Worm (Caenorhabditis elegans) whole organism, L4 larva: Measurements from ENCODE around the gene mrps-18C.

Experiments
- F26F4.8 ChIP-seq: fragments of 200-800 bp; sonication (Bioruptor generic); conservative IDR thresholded peaks from 2 replicates; pipeline ENCODE4 v1.3.6; 2022; ENCODE audit warnings: missing genetic modification characterization, missing compliant biosample characterization
- F37D6.2 ChIP-seq: sonication (generic microtip); optimal IDR thresholded peaks from 2 replicates; lab custom pipeline; 2016; ENCODE audit warnings: mild to moderate bottlenecking, missing genetic modification characterization, missing compliant biosample characterization
- F44E2.7 ChIP-seq: fragments of 200-800 bp; sonication (Bioruptor generic); IDR thresholded peaks from 2 replicates; pipeline ENCODE4 v2.1.2; 2022; ENCODE audit warnings: missing genetic modification characterization, missing compliant biosample characterization
- T26A8.4 ChIP-seq: fragments of 200-800 bp; sonication (Bioruptor generic); IDR thresholded peaks from 2 replicates; pipeline ENCODE4 v1.3.6; 2022; ENCODE audit warnings: missing genetic modification characterization, missing compliant biosample characterization
- Y105C5A.15 ChIP-seq: fragments of 200-800 bp; sonication (Bioruptor generic); IDR thresholded peaks from 2 replicates; pipeline ENCODE4 v1.3.6; 2022; ENCODE audit warnings: missing genetic modification characterization, missing compliant biosample characterization
- Y5F2A.4 ChIP-seq: fragments of 200-800 bp; sonication (Bioruptor generic); optimal IDR thresholded peaks from 2 replicates; lab custom pipeline; 2018; ENCODE audit warnings: mild to moderate bottlenecking, missing genetic modification characterization, missing compliant biosample characterization
- Y75B8A.6 ChIP-seq: fragments of 200-800 bp; sonication (Bioruptor generic); IDR thresholded peaks from 2 replicates; pipeline ENCODE4 v1.3.6; 2022; ENCODE audit warnings: missing genetic modification reagents, missing genetic modification characterization, missing compliant biosample characterization
- ZK546.5 ChIP-seq, 2 experiments: sonication (generic microtip); optimal IDR thresholded peaks; 2 replicates each; lab custom pipeline; 2017; ENCODE audit warnings: missing biosample characterization in 2 of 2, missing genetic modification characterization in 2 of 2
- aha-1 ChIP-seq: fragments of 150-350 bp; peaks from one replicate; lab custom pipeline; 2014; ENCODE audit warnings: missing biosample characterization, missing genetic modification characterization
- aly-2 ChIP-seq: sonication (generic microtip); optimal IDR thresholded peaks from 2 replicates; lab custom pipeline; 2018; ENCODE audit warnings: missing biosample characterization, missing genetic modification characterization
- ama-1 ChIP-seq: fragments of 150-350 bp; optimal IDR thresholded peaks from 2 replicates; lab custom pipeline; 2014; ENCODE audit warnings: inconsistent platforms, mixed read lengths
- ceh-20 ChIP-seq: fragments of 200-800 bp; sonication (Bioruptor generic); IDR thresholded peaks from 2 replicates; pipeline ENCODE4 v1.3.6; 2022; ENCODE audit warnings: missing genetic modification reagents, missing genetic modification characterization, missing compliant biosample characterization
- ceh-62 ChIP-seq: sonication (generic microtip); optimal IDR thresholded peaks from 2 replicates; lab custom pipeline; 2017; ENCODE audit warnings: missing biosample characterization, missing genetic modification characterization
- ceh-82 ChIP-seq: sonication (generic microtip); optimal IDR thresholded peaks from 2 replicates; lab custom pipeline; 2017; ENCODE audit warnings: missing biosample characterization, missing genetic modification characterization
- ctbp-1 ChIP-seq: fragments of 200-800 bp; sonication (Bioruptor generic); IDR thresholded peaks from 2 replicates; pipeline ENCODE4 v1.3.6; 2022; ENCODE audit warnings: missing genetic modification reagents, missing genetic modification characterization, missing compliant biosample characterization
- daf-12 ChIP-seq: fragments of 150-350 bp; optimal IDR thresholded peaks from 2 replicates; lab custom pipeline; 2014; ENCODE audit warnings: missing biosample characterization, missing genetic modification reagents, missing genetic modification characterization
- daf-19 ChIP-seq: fragments of 200-800 bp; sonication (Bioruptor generic); conservative IDR thresholded peaks from 2 replicates; pipeline ENCODE4 v1.3.6; 2022; ENCODE audit warnings: missing genetic modification characterization, missing compliant biosample characterization
- daf-8 ChIP-seq: fragments of 200-800 bp; sonication (Bioruptor generic); IDR thresholded peaks from 2 replicates; pipeline ENCODE4 v1.3.6; 2022; ENCODE audit warnings: missing genetic modification characterization, missing compliant biosample characterization
- dmd-8 ChIP-seq: fragments of 200-800 bp; sonication (Bioruptor generic); IDR thresholded peaks from 2 replicates; pipeline ENCODE4 v1.3.6; 2022; ENCODE audit warnings: missing genetic modification characterization, missing compliant biosample characterization
- dmd-9 ChIP-seq: fragments of 200-800 bp; sonication (Bioruptor generic); IDR thresholded peaks from 2 replicates; pipeline ENCODE4 v1.3.6; 2022; ENCODE audit warnings: missing genetic modification reagents, missing genetic modification characterization, missing compliant biosample characterization
- dpl-1 ChIP-seq: fragments of 150-350 bp; optimal IDR thresholded peaks from 2 replicates; lab custom pipeline; 2014; ENCODE audit warnings: missing biosample characterization, missing genetic modification reagents, missing genetic modification characterization
- duxl-1 ChIP-seq: sonication (generic microtip); optimal IDR thresholded peaks from 2 replicates; lab custom pipeline; 2016; ENCODE audit warnings: mild to moderate bottlenecking, missing genetic modification characterization, moderate library complexity, missing compliant biosample characterization; ENCODE audit not compliant: poor library complexity
- egl-27 ChIP-seq: sonication (generic microtip); optimal IDR thresholded peaks from 3 replicates; lab custom pipeline; 2017; ENCODE audit warnings: missing biosample characterization, missing genetic modification reagents, missing genetic modification characterization
- fkh-10 ChIP-seq: fragments of 150-350 bp; optimal IDR thresholded peaks from 2 replicates; lab custom pipeline; 2014; ENCODE audit warnings: missing biosample characterization, missing genetic modification reagents, missing genetic modification characterization
- fos-1 ChIP-seq: fragments of 150-350 bp; optimal IDR thresholded peaks from 2 replicates; lab custom pipeline; 2014; ENCODE audit warnings: missing biosample characterization, missing genetic modification characterization
- hif-1 ChIP-seq, 2 experiments: sonication (generic microtip); optimal IDR thresholded peaks; 2 replicates each; lab custom pipeline; 2016 to 2017; ENCODE audit warnings: missing compliant biosample characterization in 2 of 2, missing genetic modification characterization in 2 of 2, missing genetic modification reagents in 2 of 2, missing genotype in 2 of 2, mild to moderate bottlenecking in 1 of 2
- jun-1 ChIP-seq: fragments of 150-350 bp; optimal IDR thresholded peaks from 2 replicates; lab custom pipeline; 2014; ENCODE audit warnings: missing biosample characterization, missing genetic modification reagents, missing genetic modification characterization
- lim-7 ChIP-seq: fragments of 200-800 bp; sonication (Bioruptor generic); IDR thresholded peaks from 2 replicates; pipeline ENCODE4 v1.3.6; 2022; ENCODE audit warnings: missing genetic modification characterization, missing compliant biosample characterization
- lin-1 ChIP-seq: fragments of 200-800 bp; sonication (Bioruptor generic); IDR thresholded peaks from 2 replicates; pipeline ENCODE4 v1.3.6; 2022; ENCODE audit warnings: missing genetic modification reagents, missing genetic modification characterization, missing compliant biosample characterization
- lin-15B ChIP-seq: fragments of 150-350 bp; sonication (generic microtip); optimal IDR thresholded peaks from 3 replicates; lab custom pipeline; 2014; ENCODE audit warnings: missing biosample characterization, missing genetic modification characterization
- lin-29 ChIP-seq: fragments of 200-800 bp; sonication (Bioruptor generic); IDR thresholded peaks from 2 replicates; pipeline ENCODE4 v1.3.6; 2022; ENCODE audit warnings: missing genetic modification reagents, missing genetic modification characterization, missing compliant biosample characterization
- lin-38 ChIP-seq: fragments of 200-800 bp; sonication (Bioruptor generic); IDR thresholded peaks from 2 replicates; pipeline ENCODE4 v1.3.6; 2022; ENCODE audit warnings: missing genetic modification reagents, missing genetic modification characterization, missing compliant biosample characterization
- lsy-2 ChIP-seq, 2 experiments: fragments of 150-350 bp in 1 of 2; sonication (generic microtip) in 1 of 2; optimal IDR thresholded peaks; 2 replicates each; lab custom pipeline; 2014 to 2017; ENCODE audit warnings: missing biosample characterization in 2 of 2, missing genetic modification characterization in 2 of 2
- madf-5 ChIP-seq, 2 experiments: fragments of 200-800 bp; sonication (Bioruptor generic); IDR thresholded peaks; 2 replicates each; pipeline ENCODE4 v1.3.6; 2022; ENCODE audit warnings: missing compliant biosample characterization in 2 of 2, missing genetic modification characterization in 2 of 2
- mdl-1 ChIP-seq, 2 experiments: fragments of 150-350 bp in 1 of 2; sonication (generic microtip) in 1 of 2; optimal IDR thresholded peaks; 2 replicates each; lab custom pipeline; 2014 to 2017; ENCODE audit warnings: missing biosample characterization in 2 of 2, missing genetic modification characterization in 2 of 2
- mep-1 ChIP-seq: fragments of 150-350 bp; sonication (generic microtip); optimal IDR thresholded peaks from 3 replicates; lab custom pipeline; 2014; ENCODE audit warnings: missing biosample characterization, missing genetic modification characterization
- mes-2 ChIP-seq: sonication (generic microtip); optimal IDR thresholded peaks from 2 replicates; lab custom pipeline; 2016; ENCODE audit warnings: missing genotype, mild to moderate bottlenecking, missing genetic modification characterization, missing compliant biosample characterization; ENCODE audit not compliant: poor library complexity, severe bottlenecking
- mxl-2 ChIP-seq: fragments of 200-800 bp; sonication (Bioruptor generic); conservative IDR thresholded peaks from 2 replicates; pipeline ENCODE4 v1.3.6; 2022; ENCODE audit warnings: missing genetic modification reagents, missing genetic modification characterization, missing compliant biosample characterization
- mxl-3 ChIP-seq: fragments of 200-800 bp; sonication (Bioruptor generic); optimal IDR thresholded peaks from 2 replicates; lab custom pipeline; 2018; ENCODE audit warnings: mild to moderate bottlenecking, missing genetic modification characterization, missing compliant biosample characterization
- nhr-10 ChIP-seq: fragments of 150-350 bp; optimal IDR thresholded peaks from 2 replicates; lab custom pipeline; 2014; ENCODE audit warnings: missing biosample characterization, missing genetic modification characterization
- nhr-41 ChIP-seq: fragments of 200-800 bp; sonication (Bioruptor generic); IDR thresholded peaks from 2 replicates; pipeline ENCODE4 v1.3.6; 2022; ENCODE audit warnings: missing genetic modification reagents, missing genetic modification characterization, missing compliant biosample characterization
- nhr-48 ChIP-seq: sonication (generic microtip); optimal IDR thresholded peaks from 2 replicates; lab custom pipeline; 2016; ENCODE audit warnings: mild to moderate bottlenecking, missing genetic modification characterization, missing compliant biosample characterization
- nhr-77 ChIP-seq: fragments of 150-350 bp; optimal IDR thresholded peaks from 2 replicates; lab custom pipeline; 2014; ENCODE audit warnings: missing biosample characterization, missing genetic modification characterization
- saeg-2 ChIP-seq: fragments of 200-800 bp; sonication (Bioruptor generic); IDR thresholded peaks from 2 replicates; pipeline ENCODE4 v1.3.6; 2022; ENCODE audit warnings: missing genetic modification reagents, missing genetic modification characterization, missing compliant biosample characterization
- sdz-12 ChIP-seq: fragments of 200-800 bp; sonication (Bioruptor generic); optimal IDR thresholded peaks from 2 replicates; lab custom pipeline; 2018; ENCODE audit warnings: mild to moderate bottlenecking, missing genetic modification characterization, missing compliant biosample characterization
- snpc-1.2 ChIP-seq: fragments of 200-800 bp; sonication (Bioruptor generic); IDR thresholded peaks from 2 replicates; pipeline ENCODE4 v1.3.6; 2022; ENCODE audit warnings: missing genetic modification reagents, missing genetic modification characterization, missing compliant biosample characterization
- snpc-4 ChIP-seq: fragments of 150-350 bp; optimal IDR thresholded peaks from 2 replicates; lab custom pipeline; 2014; ENCODE audit warnings: missing biosample characterization, missing genetic modification characterization
- spr-1 ChIP-seq: sonication (generic microtip); optimal IDR thresholded peaks from 2 replicates; lab custom pipeline; 2016; ENCODE audit warnings: mild to moderate bottlenecking, missing genetic modification characterization, missing compliant biosample characterization
- tag-97 ChIP-seq: fragments of 200-800 bp; sonication (Bioruptor generic); IDR thresholded peaks from 2 replicates; pipeline ENCODE4 v1.3.6; 2022; ENCODE audit warnings: missing genetic modification characterization, missing compliant biosample characterization
- unc-39 ChIP-seq: sonication (generic microtip); optimal IDR thresholded peaks from 2 replicates; lab custom pipeline; 2017; ENCODE audit warnings: missing biosample characterization, missing genetic modification characterization
- unc-62 ChIP-seq, 3 experiments: fragments of 150-350 bp in 1 of 3; sonication (generic microtip); optimal IDR thresholded peaks in 2 of 3; peaks in 1 of 3; 1 replicate in 1 of 3; 2 replicates in 2 of 3; lab custom pipeline; 2014 to 2017; ENCODE audit warnings: missing biosample characterization in 3 of 3, missing genetic modification characterization in 3 of 3, missing genetic modification reagents in 3 of 3, missing genotype in 1 of 3
- zfp-3 ChIP-seq: fragments of 200-800 bp; sonication (Bioruptor generic); conservative IDR thresholded peaks from 2 replicates; pipeline ENCODE4 v1.3.6; 2022; ENCODE audit warnings: missing genetic modification reagents, missing genetic modification characterization, missing compliant biosample characterization

Gene mrps-18C

DNA sequence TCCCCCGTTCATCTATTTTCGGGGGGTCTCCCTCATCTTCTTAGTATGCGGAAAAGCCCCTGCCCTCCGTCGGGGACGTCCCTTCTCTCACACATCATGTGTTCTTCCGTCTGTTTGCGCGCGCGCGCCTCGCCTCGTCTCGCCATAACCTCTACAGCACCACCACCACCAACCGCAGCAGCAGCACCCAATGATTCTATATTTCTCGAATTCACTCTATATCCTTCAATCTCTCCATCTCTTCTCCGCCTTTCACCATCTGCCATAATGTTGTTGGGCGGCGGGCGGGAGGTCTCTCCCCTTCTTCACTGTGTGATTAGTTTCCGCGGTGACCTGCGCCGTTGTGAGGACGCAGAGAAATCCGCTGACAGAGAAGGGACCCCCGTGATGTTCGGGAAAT is 12.0 kb downstream of the mrps-18C start (continued):
- TF ChIP-seq duxl-1 (tag; lab: Kevin White, UChicago), result no peak
- no peak for TF ChIP-seq nhr-77 (tag; lab: Kevin White, UChicago)
- TF ChIP-seq daf-8 (GFP tag; lab: Robert Waterston, UW), result no peak
- TF ChIP-seq lin-15B (tag; lab: Kevin White, UChicago), result no peak
- TF ChIP-seq fkh-10, result no peak
- TF ChIP-seq spr-1 (tag; lab: Kevin White, UChicago), result no peak
- no peak for TF ChIP-seq snpc-1.2 (GFP tag; lab: Robert Waterston, UW)
- TF ChIP-seq F44E2.7 (GFP tag; lab: Robert Waterston, UW), result no peak
- TF ChIP-seq saeg-2 (GFP tag; lab: Robert Waterston, UW), result no peak
- peak; percentile 11 to 34 for TF ChIP-seq mdl-1 (tag; optimal IDR thresholded peaks at IDR 0.05; lab: Kevin White, UChicago)
- TF ChIP-seq dpl-1 (GFP tag; lab: Kevin White, UChicago), result no peak
- peak; percentile 37 for TF ChIP-seq mes-2 (tag; lab: Kevin White, UChicago)
- TF ChIP-seq nhr-41 (GFP tag; lab: Robert Waterston, UW), result no peak
- TF ChIP-seq dmd-8, result no peak
- TF ChIP-seq Y75B8A.6 (GFP tag; lab: Robert Waterston, UW), result no peak
- TF ChIP-seq aha-1 (tag; lab: Kevin White, UChicago), result peak; percentile 98
- TF ChIP-seq ceh-62, result no peak
- TF ChIP-seq madf-5 (GFP tag; IDR thresholded peaks at IDR 0.05; lab: Robert Waterston, UW), result no peak
- no peak for TF ChIP-seq unc-39
- no peak for TF ChIP-seq F37D6.2 (tag; lab: Kevin White, UChicago)
- no peak for TF ChIP-seq jun-1 (tag; lab: Kevin White, UChicago)
- TF ChIP-seq Y105C5A.15 (GFP tag; lab: Robert Waterston, UW), result no peak
- TF ChIP-seq daf-19, result no peak
- no peak for TF ChIP-seq sdz-12 (GFP tag; lab: Kevin White, UChicago)
- TF ChIP-seq ceh-82 (tag; lab: Kevin White, UChicago), result no peak
- TF ChIP-seq lin-1, result no peak
- no peak for TF ChIP-seq Y5F2A.4 (GFP tag; lab: Kevin White, UChicago)
- peak; percentile 27 for TF ChIP-seq mep-1
- TF ChIP-seq ama-1 (lab: Kevin White, UChicago), result no peak
- no peak for TF ChIP-seq fos-1
- no peak for TF ChIP-seq hif-1 (tag; optimal IDR thresholded peaks at IDR 0.05; lab: Kevin White, UChicago)
- no peak for TF ChIP-seq zfp-3 (GFP tag; lab: Robert Waterston, UW)
- no peak for TF ChIP-seq tag-97 (GFP tag; lab: Robert Waterston, UW)
- TF ChIP-seq ctbp-1 (GFP tag; lab: Robert Waterston, UW), result 0 out of 2 replicates have a peak, but pooled peaks have one; percentile 30
- no peak for TF ChIP-seq aly-2 (tag; lab: Kevin White, UChicago)
- TF ChIP-seq mxl-2 (GFP tag; lab: Robert Waterston, UW), result no peak
- no peak for TF ChIP-seq ZK546.5 (tag; optimal IDR thresholded peaks at IDR 0.05; lab: Kevin White, UChicago)
- TF ChIP-seq egl-27 (tag; lab: Kevin White, UChicago), result no peak
- no peak for TF ChIP-seq lim-7
- TF ChIP-seq ceh-20 (GFP tag; lab: Robert Waterston, UW), result no peak
- TF ChIP-seq dmd-9, result no peak
- no peak for TF ChIP-seq lsy-2 (tag; optimal IDR thresholded peaks at IDR 0.05; lab: Kevin White, UChicago)
- TF ChIP-seq nhr-10 (tag; lab: Kevin White, UChicago), result no peak
- TF ChIP-seq snpc-4, result no peak
- no peak for TF ChIP-seq lin-38 (GFP tag; lab: Robert Waterston, UW)
- TF ChIP-seq nhr-48 (tag; lab: Kevin White, UChicago), result no peak
- no peak for TF ChIP-seq lin-29
- no peak for TF ChIP-seq mxl-3
- TF ChIP-seq unc-62 (GFP tag; optimal IDR thresholded peaks at IDR 0.05 in 1 of 2; lab: Kevin White, UChicago), result no peak
- no peak for TF ChIP-seq unc-62 (tag; optimal IDR thresholded peaks at IDR 0.05; lab: Kevin White, UChicago)
- no peak for TF ChIP-seq daf-12 (tag; lab: Kevin White, UChicago)
- TF ChIP-seq T26A8.4, result no peak
- TF ChIP-seq F26F4.8 (GFP tag; lab: Robert Waterston, UW), result no peak
